Fruit fly (Drosophila melanogaster) whole organism, embryonic: ENCODE results near the gene CG11374.
A peak's percentile ranks its signal among the peaks of the same experiment; 100 is the strongest.

Experiments
- ATbp ChIP-seq: fragments of 200-800 bp; sonication (Bioruptor generic); optimal IDR thresholded peaks from 2 replicates; lab custom pipeline; 2017; ENCODE audit warnings: missing biosample characterization, mild to moderate bottlenecking, missing genetic modification characterization, missing genetic modification reagents
- Aef1 ChIP-seq: fragments of 200-800 bp; sonication (Bioruptor generic); IDR thresholded peaks from 3 replicates; pipeline ENCODE4 v1.3.6; 2022; ENCODE audit warnings: missing biosample characterization, missing genetic modification characterization
- Antp ChIP-seq: fragments of 200-800 bp; sonication (Bioruptor generic); optimal IDR thresholded peaks from 3 replicates; lab custom pipeline; 2016; ENCODE audit warnings: missing biosample characterization, missing genetic modification characterization
- Atf6 ChIP-seq: fragments of 200-800 bp; sonication (Bioruptor generic); IDR thresholded peaks from 2 replicates; pipeline ENCODE4 v1.3.6; 2022; ENCODE audit warnings: missing biosample characterization, missing genetic modification characterization
- CG10431 ChIP-seq: fragments of 200-800 bp; sonication (Bioruptor generic); optimal IDR thresholded peaks from 3 replicates; lab custom pipeline; 2018; ENCODE audit warnings: missing biosample characterization, mild to moderate bottlenecking, missing genetic modification characterization
- CG12391 ChIP-seq: fragments of 200-800 bp; sonication (Bioruptor generic); optimal IDR thresholded peaks from 3 replicates; lab custom pipeline; 2018; ENCODE audit warnings: missing biosample characterization, mild to moderate bottlenecking, missing genetic modification characterization, moderate library complexity
- CG12769 ChIP-seq: fragments of 200-800 bp; sonication (Bioruptor generic); optimal IDR thresholded peaks from 2 replicates; lab custom pipeline; 2019; ENCODE audit warnings: missing biosample characterization, mild to moderate bottlenecking, missing genetic modification characterization, moderate library complexity
- CG14860 ChIP-seq: fragments of 200-800 bp; sonication (Bioruptor generic); IDR thresholded peaks from 3 replicates; pipeline ENCODE4 v1.3.6; 2022; ENCODE audit warnings: missing biosample characterization, missing genetic modification characterization; ENCODE audit not compliant: partially characterized antibody
- CG17612 ChIP-seq: fragments of 200-800 bp; sonication (Bioruptor generic); IDR thresholded peaks from 2 replicates; pipeline ENCODE4 v1.3.6; 2022; ENCODE audit warnings: missing biosample characterization, missing genetic modification characterization
- CG1792 ChIP-seq: fragments of 200-800 bp; sonication (Bioruptor generic); optimal IDR thresholded peaks from 2 replicates; lab custom pipeline; 2016; ENCODE audit warnings: missing biosample characterization, missing genetic modification characterization
- CG18262 ChIP-seq: fragments of 200-800 bp; optimal IDR thresholded peaks from 3 replicates; lab custom pipeline; 2019; ENCODE audit warnings: missing biosample characterization, mild to moderate bottlenecking, missing genetic modification characterization, moderate library complexity
- CG31441 ChIP-seq: fragments of 200-800 bp; sonication (Bioruptor generic); IDR thresholded peaks from 2 replicates; pipeline ENCODE4 v1.3.6; 2022; ENCODE audit warnings: missing biosample characterization, missing genetic modification characterization
- CG34376 ChIP-seq: fragments of 200-800 bp; sonication (Bioruptor generic); optimal IDR thresholded peaks from 2 replicates; lab custom pipeline; 2018; ENCODE audit warnings: missing biosample characterization, mild to moderate bottlenecking, missing genetic modification characterization
- CG6854 ChIP-seq: fragments of 200-800 bp; sonication (Bioruptor generic); optimal IDR thresholded peaks from 3 replicates; lab custom pipeline; 2017; ENCODE audit warnings: missing biosample characterization, mild to moderate bottlenecking, missing genetic modification characterization
- CG7556 ChIP-seq: fragments of 200-800 bp; sonication (Bioruptor generic); optimal IDR thresholded peaks from 2 replicates; lab custom pipeline; 2017; ENCODE audit warnings: missing biosample characterization, mild to moderate bottlenecking, missing genetic modification characterization
- CG8944 ChIP-seq: fragments of 200-800 bp; sonication (Bioruptor generic); optimal IDR thresholded peaks from 3 replicates; lab custom pipeline; 2016; ENCODE audit warnings: missing biosample characterization, missing genetic modification characterization
- CG9876 ChIP-seq: fragments of 200-800 bp; sonication (Bioruptor generic); optimal IDR thresholded peaks from 2 replicates; lab custom pipeline; 2016; ENCODE audit warnings: missing biosample characterization, missing genetic modification characterization
- CTCF ChIP-seq: fragments of 200-800 bp; sonication (Bioruptor generic); optimal IDR thresholded peaks from 2 replicates; lab custom pipeline; 2017; ENCODE audit warnings: missing biosample characterization, mild to moderate bottlenecking, missing genetic modification characterization, moderate library complexity
- Dbx ChIP-seq: fragments of 200-800 bp; sonication (Bioruptor generic); IDR thresholded peaks from 3 replicates; pipeline ENCODE4 v1.3.6; 2022; ENCODE audit warnings: missing biosample characterization, missing genetic modification characterization
- Elba2 ChIP-seq: fragments of 200-800 bp; sonication (Bioruptor generic); optimal IDR thresholded peaks from 3 replicates; lab custom pipeline; 2016; ENCODE audit warnings: missing biosample characterization, missing genetic modification characterization
- H15 ChIP-seq: fragments of 200-800 bp; sonication (Bioruptor generic); IDR thresholded peaks from 3 replicates; pipeline ENCODE4 v1.3.6; 2022; ENCODE audit warnings: missing biosample characterization, missing genetic modification characterization
- HLH4C ChIP-seq: fragments of 200-800 bp; sonication (Bioruptor generic); IDR thresholded peaks from 3 replicates; pipeline ENCODE4 v1.3.6; 2022; ENCODE audit warnings: missing biosample characterization, missing genetic modification characterization; ENCODE audit not compliant: partially characterized antibody
- Hey ChIP-seq: fragments of 200-800 bp; sonication (Bioruptor generic); optimal IDR thresholded peaks from 3 replicates; lab custom pipeline; 2018; ENCODE audit warnings: missing biosample characterization, mild to moderate bottlenecking, missing genetic modification characterization
- HmgZ ChIP-seq: fragments of 200-800 bp; sonication (Bioruptor generic); optimal IDR thresholded peaks from 2 replicates; lab custom pipeline; 2018; ENCODE audit warnings: missing biosample characterization, mild to moderate bottlenecking, missing genetic modification characterization
- Hmx ChIP-seq: fragments of 200-800 bp; sonication (Bioruptor generic); optimal IDR thresholded peaks from 2 replicates; lab custom pipeline; 2016; ENCODE audit warnings: missing biosample characterization, missing genetic modification characterization
- Hr78 ChIP-seq, 2 experiments: fragments of 200-800 bp in 1 of 2; fragments of >200 bp in 1 of 2; sonication (Bioruptor generic) in 1 of 2; optimal IDR thresholded peaks; 2 replicates each; lab custom pipeline; 2017 to 2019; ENCODE audit warnings: missing biosample characterization in 2 of 2, missing genetic modification characterization in 2 of 2, mild to moderate bottlenecking in 1 of 2, moderate library complexity in 1 of 2
- Hsf ChIP-seq: fragments of 200-800 bp; sonication (Bioruptor generic); optimal IDR thresholded peaks from 3 replicates; lab custom pipeline; 2016; ENCODE audit warnings: missing biosample characterization, missing genetic modification characterization
- Jarid2 ChIP-seq: fragments of 200-800 bp; sonication (Bioruptor generic); optimal IDR thresholded peaks from 3 replicates; lab custom pipeline; 2017; ENCODE audit warnings: mild to moderate bottlenecking, missing biosample characterization, missing genetic modification reagents, missing genetic modification characterization
- Med ChIP-seq: fragments of 200-800 bp; sonication (Bioruptor generic); peaks from one replicate; lab custom pipeline; 2016; ENCODE audit warnings: missing biosample characterization, missing genetic modification characterization, mild to moderate bottlenecking, inconsistent platforms, moderate library complexity
- Pdp1 ChIP-seq, 2 experiments: fragments of 200-800 bp; sonication (Bioruptor generic); optimal IDR thresholded peaks; 3 replicates each; lab custom pipeline; 2016; ENCODE audit warnings: missing biosample characterization in 2 of 2, missing genetic modification characterization in 2 of 2, mild to moderate bottlenecking in 1 of 2, moderate library complexity in 1 of 2
- ase ChIP-seq: fragments of 200-800 bp; sonication (Bioruptor generic); IDR thresholded peaks from 3 replicates; pipeline ENCODE4 v1.3.6; 2022; ENCODE audit warnings: missing biosample characterization, missing genetic modification characterization
- az2 ChIP-seq: fragments of 200-800 bp; sonication (Bioruptor generic); optimal IDR thresholded peaks from 3 replicates; lab custom pipeline; 2016; ENCODE audit warnings: missing biosample characterization, missing genetic modification characterization
- bigmax ChIP-seq: fragments of 200-800 bp; sonication (Bioruptor generic); optimal IDR thresholded peaks from 2 replicates; lab custom pipeline; 2018; ENCODE audit warnings: missing biosample characterization, mild to moderate bottlenecking, missing genetic modification characterization
- chinmo ChIP-seq: fragments of 200-800 bp; sonication (Bioruptor generic); IDR thresholded peaks from 4 replicates; pipeline ENCODE4 v1.3.6; 2022; ENCODE audit warnings: missing biosample characterization, missing genetic modification characterization; ENCODE audit not compliant: partially characterized antibody
- crp ChIP-seq, 2 experiments: fragments of 200-800 bp; sonication (Bioruptor generic); optimal IDR thresholded peaks; 2 replicates in 1 of 2; 3 replicates in 1 of 2; lab custom pipeline; 2017; ENCODE audit warnings: missing biosample characterization in 2 of 2, missing genetic modification characterization in 2 of 2, mild to moderate bottlenecking in 1 of 2, moderate library complexity in 1 of 2
- dan ChIP-seq: fragments of 200-800 bp; sonication (Bioruptor generic); IDR thresholded peaks from 2 replicates; pipeline ENCODE4 v1.3.6; 2022; ENCODE audit warnings: missing biosample characterization, missing genetic modification characterization
- ewg ChIP-seq: fragments of 200-800 bp; sonication (Bioruptor generic); optimal IDR thresholded peaks from 3 replicates; lab custom pipeline; 2017; ENCODE audit warnings: mild to moderate bottlenecking, missing biosample characterization, missing genetic modification reagents, missing genetic modification characterization
- fru ChIP-seq: fragments of >200 bp; optimal IDR thresholded peaks from 2 replicates; lab custom pipeline; 2017
- grau ChIP-seq: fragments of 200-800 bp; optimal IDR thresholded peaks from 3 replicates; lab custom pipeline; 2019; ENCODE audit warnings: missing biosample characterization, mild to moderate bottlenecking, missing genetic modification characterization, moderate library complexity
- nerfin-1 ChIP-seq: fragments of 200-800 bp; sonication (Bioruptor generic); optimal IDR thresholded peaks from 3 replicates; lab custom pipeline; 2019; ENCODE audit warnings: missing biosample characterization, mild to moderate bottlenecking, missing genetic modification characterization, moderate library complexity
- pho ChIP-seq: fragments of 200-800 bp; sonication (Bioruptor generic); optimal IDR thresholded peaks from 2 replicates; lab custom pipeline; 2016; ENCODE audit warnings: missing biosample characterization, missing genetic modification characterization
- prd ChIP-seq, 3 experiments: fragments of >200 bp in 2 of 3; fragments of 200-800 bp in 1 of 3; sonication (Bioruptor generic) in 1 of 3; optimal IDR thresholded peaks in 2 of 3; IDR thresholded peaks in 1 of 3; 2 replicates in 2 of 3; 3 replicates in 1 of 3; pipeline versions ENCODE4 v1.3.6 to Lab custom; 2017 to 2022; ENCODE audit warnings: missing biosample characterization in 1 of 3, missing genetic modification characterization in 1 of 3
- seq ChIP-seq: fragments of 200-800 bp; sonication (Bioruptor generic); IDR thresholded peaks from 2 replicates; pipeline ENCODE4 v1.3.6; 2022; ENCODE audit warnings: missing biosample characterization, missing genetic modification characterization
- sisA ChIP-seq: fragments of 200-800 bp; sonication (Bioruptor generic); IDR thresholded peaks from 2 replicates; pipeline ENCODE4 v1.3.6; 2022; ENCODE audit warnings: missing biosample characterization, missing genetic modification characterization
- slbo ChIP-seq: fragments of 200-800 bp; sonication (Bioruptor generic); IDR thresholded peaks from 2 replicates; pipeline ENCODE4 v1.3.6; 2022; ENCODE audit warnings: missing biosample characterization, missing genetic modification characterization
- slou ChIP-seq: fragments of 200-800 bp; sonication (Bioruptor generic); optimal IDR thresholded peaks from 3 replicates; lab custom pipeline; 2016; ENCODE audit warnings: missing biosample characterization, missing genetic modification characterization
- slp2 ChIP-seq: fragments of 200-800 bp; sonication (Bioruptor generic); optimal IDR thresholded peaks from 2 replicates; lab custom pipeline; 2016; ENCODE audit warnings: missing biosample characterization, missing genetic modification characterization
- tna ChIP-seq: fragments of 200-800 bp; sonication (Bioruptor generic); IDR thresholded peaks from 2 replicates; pipeline ENCODE4 v1.3.6; 2022; ENCODE audit warnings: missing biosample characterization, missing genetic modification characterization; ENCODE audit not compliant: partially characterized antibody
- tup ChIP-seq: fragments of 200-800 bp; sonication (Bioruptor generic); optimal IDR thresholded peaks from 2 replicates; lab custom pipeline; 2016; ENCODE audit warnings: missing biosample characterization, mild to moderate bottlenecking, missing genetic modification characterization, moderate library complexity
- unpg ChIP-seq: fragments of 200-800 bp; sonication (Bioruptor generic); optimal IDR thresholded peaks from 3 replicates; lab custom pipeline; 2018; ENCODE audit warnings: missing biosample characterization, mild to moderate bottlenecking, missing genetic modification characterization, moderate library complexity
- wor ChIP-seq: fragments of 200-800 bp; sonication (Bioruptor generic); IDR thresholded peaks from 2 replicates; pipeline ENCODE4 v1.3.6; 2022; ENCODE audit warnings: missing biosample characterization, missing genetic modification characterization
- zf30C ChIP-seq: fragments of 200-800 bp; sonication (Bioruptor generic); optimal IDR thresholded peaks from 3 replicates; lab custom pipeline; 2018; ENCODE audit warnings: missing biosample characterization, mild to moderate bottlenecking, missing genetic modification characterization

The CG11374 gene

DNA sequence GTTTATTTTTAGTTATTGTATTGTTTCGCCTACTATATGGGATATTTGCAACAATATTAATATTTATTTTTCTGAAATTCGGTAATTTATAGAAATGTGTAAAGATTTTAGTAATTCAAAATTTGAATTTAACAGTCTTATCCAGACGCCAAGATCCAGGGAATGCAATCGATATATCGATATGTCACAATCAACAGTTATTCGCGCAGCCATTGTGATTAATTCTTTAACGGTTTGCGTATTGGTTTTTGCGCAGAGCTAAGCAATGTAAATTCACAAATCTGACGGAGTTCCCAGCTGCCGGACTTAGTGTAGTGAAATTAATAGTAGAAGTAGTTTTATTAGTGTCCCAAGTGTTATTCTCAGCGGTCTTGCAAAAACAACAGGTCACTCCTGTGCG lies 38.3 kb downstream of the CG11374 start, which contains the start of gene ND-15:
Gene ND-15, plus strand, starts transcription at position 298 of the 400 bp plus-strand sequence.
- TF ChIP-seq Hsf (GFP tag; lab: Kevin White, UChicago) (no peak), CG18262 (tag; lab: Kevin White, UChicago) (no peak), Hmx (GFP tag; lab: Kevin White, UChicago) (no peak), tup (GFP tag; lab: Kevin White, UChicago) (no peak), fru (no peak), CG1792 (GFP tag; lab: Kevin White, UChicago) (no peak), CG14860 (GFP tag; lab: Robert Waterston, UW) (peak; percentile 55), tna (GFP tag; lab: Robert Waterston, UW) (peak; percentile 70), chinmo (GFP tag; lab: Robert Waterston, UW) (peak; percentile 84; the same call in 2 of the 4 replicates), CTCF (peak; percentile 43), prd (optimal IDR thresholded peaks at IDR 0.05; lab: Kevin White, UChicago) (no peak), prd (GFP tag; IDR thresholded peaks at IDR 0.05; lab: Robert Waterston, UW) (no peak), CG34376 (GFP tag; lab: Kevin White, UChicago) (no peak), zf30C (no peak), grau (tag; lab: Kevin White, UChicago) (no peak), nerfin-1 (tag; lab: Kevin White, UChicago) (no peak), pho (no peak), CG12391 (tag; lab: Kevin White, UChicago) (no peak), CG7556 (GFP tag; lab: Kevin White, UChicago) (no peak), HmgZ (tag; lab: Kevin White, UChicago) (peak; percentile 44), Aef1 (GFP tag; lab: Robert Waterston, UW) (no peak), CG31441 (GFP tag; lab: Robert Waterston, UW) (no peak), unpg (no peak), Dbx (GFP tag; lab: Robert Waterston, UW) (no peak), Antp (GFP tag; lab: Kevin White, UChicago) (no peak), slp2 (GFP tag; lab: Kevin White, UChicago) (no peak), seq (GFP tag; lab: Robert Waterston, UW) (no peak), wor (no peak), CG12769 (tag; lab: Kevin White, UChicago) (peak; percentile 74), ewg (GFP tag; lab: Kevin White, UChicago) (peak; percentile 65), CG9876 (no peak), Elba2 (GFP tag; lab: Kevin White, UChicago) (no peak), CG8944 (GFP tag; lab: Kevin White, UChicago) (no peak), az2 (GFP tag; lab: Kevin White, UChicago) (no peak), CG6854 (GFP tag; lab: Kevin White, UChicago) (no peak), Hey (tag; lab: Kevin White, UChicago) (no peak), slou (GFP tag; lab: Kevin White, UChicago) (no peak), crp (GFP tag; optimal IDR thresholded peaks at IDR 0.05; lab: Kevin White, UChicago) (no peak), CG17612 (GFP tag; lab: Robert Waterston, UW) (no peak), CG10431 (GFP tag; lab: Kevin White, UChicago) (no peak), ase (GFP tag; lab: Robert Waterston, UW) (no peak), Hr78 (GFP tag; optimal IDR thresholded peaks at IDR 0.05; lab: Kevin White, UChicago) (no peak), H15 (GFP tag; lab: Robert Waterston, UW) (no peak), sisA (GFP tag; lab: Robert Waterston, UW) (no peak), Jarid2 (GFP tag; lab: Kevin White, UChicago) (no peak), slbo (no peak), Atf6 (GFP tag; lab: Robert Waterston, UW) (no peak), ATbp (no peak), Pdp1 (GFP tag; optimal IDR thresholded peaks at IDR 0.05; lab: Kevin White, UChicago) (no peak), dan (GFP tag; lab: Robert Waterston, UW) (no peak), HLH4C (GFP tag; lab: Robert Waterston, UW) (peak; percentile 77), bigmax (GFP tag; lab: Kevin White, UChicago) (no peak), Med (GFP tag; lab: Kevin White, UChicago) (peak; percentile 74)
